Fruit fly (Drosophila melanogaster): ENCODE measurements around the gene Imp.
A peak's percentile ranks its signal among the peaks of the same experiment; 100 is the strongest.

The Imp gene

DNA sequence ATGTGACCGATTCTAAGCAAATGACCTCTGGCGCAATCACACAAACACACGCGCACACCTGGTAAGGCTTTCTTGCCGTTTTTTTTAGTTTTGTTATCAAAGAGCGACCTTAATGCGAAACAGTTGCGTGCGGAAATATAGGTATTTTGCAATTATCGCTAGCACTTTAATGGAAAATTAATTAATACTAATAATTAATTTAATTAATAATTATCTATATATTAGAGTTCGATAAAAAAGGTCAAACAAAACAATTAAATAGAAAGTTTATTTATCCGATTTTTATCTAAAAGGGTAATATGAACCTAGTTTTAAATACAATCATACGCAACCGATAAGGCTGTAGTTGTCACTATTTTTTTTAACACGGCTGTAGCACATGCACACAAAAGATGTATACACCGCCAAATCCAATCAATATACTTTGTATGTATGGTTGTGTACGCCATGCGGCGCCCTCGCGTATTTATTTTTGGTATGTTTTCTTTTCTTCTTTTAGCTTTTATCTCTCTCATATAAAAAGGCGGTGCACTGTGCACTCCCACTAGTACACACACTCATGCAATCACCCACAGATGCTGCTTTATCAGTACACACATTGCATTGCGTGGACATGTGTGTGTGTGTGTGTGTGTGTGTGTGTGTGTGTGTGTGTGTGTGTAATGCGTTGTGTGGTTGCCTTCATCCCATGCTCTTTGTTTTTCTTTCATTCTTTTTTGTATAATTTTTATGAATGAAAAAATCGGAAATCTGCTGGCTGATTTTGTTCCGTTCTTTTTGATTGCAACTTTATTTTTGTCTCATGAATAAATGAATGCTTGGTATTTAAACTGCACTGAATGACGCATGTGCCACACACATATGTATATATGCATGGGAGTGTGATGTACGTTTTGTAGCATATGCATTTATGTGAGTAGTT lies 21.4 kb downstream of the Imp start (continued):
- TF ChIP-seq sisA (GFP tag; IDR thresholded peaks at IDR 0.05) (0 out of 2 replicates have a peak, but pooled peaks have one; percentile 33), phol (tag; optimal IDR thresholded peaks at IDR 0.05) (peak; percentile 83), Max (GFP tag; optimal IDR thresholded peaks at IDR 0.05) (no peak), CG31441 (GFP tag; IDR thresholded peaks at IDR 0.05) (peak; percentile 88), pita (GFP tag; optimal IDR thresholded peaks at IDR 0.05) (no peak), gt (GFP tag; IDR thresholded peaks at IDR 0.05) (no peak), CG8089 (GFP tag; optimal IDR thresholded peaks at IDR 0.05) (no peak), CG2678 (tag; optimal IDR thresholded peaks at IDR 0.05) (peak; percentile 86), CG4707 (GFP tag; optimal IDR thresholded peaks at IDR 0.05) (no peak), chn (GFP tag; optimal IDR thresholded peaks at IDR 0.05) (no peak), CG33557 (GFP tag; optimal IDR thresholded peaks at IDR 0.05) (no peak), CG18764 (GFP tag; optimal IDR thresholded peaks at IDR 0.05) (no peak), CG15601 (tag; optimal IDR thresholded peaks at IDR 0.05) (peak; percentile 65), pros (GFP tag; optimal IDR thresholded peaks at IDR 0.05) (no peak), CG14860 (GFP tag; IDR thresholded peaks at IDR 0.05; ENCODE audit: partially characterized antibody) (no peak), CG12236 (GFP tag; optimal IDR thresholded peaks at IDR 0.05) (no peak), Ets97D (GFP tag; optimal IDR thresholded peaks at IDR 0.05) (no peak), so (GFP tag; IDR thresholded peaks at IDR 0.05) (no peak), CG31224 (GFP tag; IDR thresholded peaks at IDR 0.05) (no peak), CG7372 (GFP tag; IDR thresholded peaks at IDR 0.05) (0 out of 2 replicates have a peak, but pooled peaks have one; percentile 20), ase (GFP tag; IDR thresholded peaks at IDR 0.05) (no peak), zf30C (GFP tag; optimal IDR thresholded peaks at IDR 0.05) (no peak), CG18262 (tag; optimal IDR thresholded peaks at IDR 0.05) (peak; percentile 86), Scr (GFP tag; IDR thresholded peaks at IDR 0.05; ENCODE audit: partially characterized antibody) (no peak), CG14014 (GFP tag; IDR thresholded peaks at IDR 0.05) (peak; percentile 36; the same call in 1 of the 2 replicates), CG30431 (GFP tag; optimal IDR thresholded peaks at IDR 0.05) (no peak), Jarid2 (GFP tag; optimal IDR thresholded peaks at IDR 0.05) (no peak), ems (GFP tag; optimal IDR thresholded peaks at IDR 0.05) (no peak), CG10274 (GFP tag; optimal IDR thresholded peaks at IDR 0.05) (no peak), GATAe (GFP tag; conservative IDR thresholded peaks at IDR 0.05) (no peak), CG12219 (GFP tag; optimal IDR thresholded peaks at IDR 0.05) (no peak), CG9797 (GFP tag; optimal IDR thresholded peaks at IDR 0.05) (no peak), hb (GFP tag; IDR thresholded peaks at IDR 0.05; ENCODE audit: partially characterized antibody) (no peak), Rx (GFP tag; IDR thresholded peaks at IDR 0.05) (no peak), MTF-1 (GFP tag; optimal IDR thresholded peaks at IDR 0.05; ENCODE audit: borderline replicate concordance) (no peak), Oaz (GFP tag; IDR thresholded peaks at IDR 0.05) (no peak), CG1233 (GFP tag; optimal IDR thresholded peaks at IDR 0.05) (peak; percentile 64), salm (tag; optimal IDR thresholded peaks at IDR 0.05) (peak; percentile 60), CG5180 (GFP tag; optimal IDR thresholded peaks at IDR 0.05) (peak; percentile 51), disco-r (GFP tag; optimal IDR thresholded peaks at IDR 0.05) (no peak), Sin3A (optimal IDR thresholded peaks at IDR 0.05) (no peak), Doc3 (GFP tag; IDR thresholded peaks at IDR 0.05; ENCODE audit: partially characterized antibody) (no peak), CG2202 (tag; optimal IDR thresholded peaks at IDR 0.05) (peak; percentile 16), Ssrp (tag; optimal IDR thresholded peaks at IDR 0.05) (peak; percentile 82), CG16863 (GFP tag; optimal IDR thresholded peaks at IDR 0.05) (no peak), CG13123 (GFP tag; optimal IDR thresholded peaks at IDR 0.05) (no peak), dpn (GFP tag; optimal IDR thresholded peaks at IDR 0.05) (peak in 1 of 2 experiments; percentile 52), vfl (GFP tag; optimal IDR thresholded peaks at IDR 0.05) (no peak), CG15696 (tag; optimal IDR thresholded peaks at IDR 0.05) (peak; percentile 40)
